Fruit fly (Drosophila melanogaster): ENCODE data around the gene Tsp26A.

Gene Tsp26A

DNA sequence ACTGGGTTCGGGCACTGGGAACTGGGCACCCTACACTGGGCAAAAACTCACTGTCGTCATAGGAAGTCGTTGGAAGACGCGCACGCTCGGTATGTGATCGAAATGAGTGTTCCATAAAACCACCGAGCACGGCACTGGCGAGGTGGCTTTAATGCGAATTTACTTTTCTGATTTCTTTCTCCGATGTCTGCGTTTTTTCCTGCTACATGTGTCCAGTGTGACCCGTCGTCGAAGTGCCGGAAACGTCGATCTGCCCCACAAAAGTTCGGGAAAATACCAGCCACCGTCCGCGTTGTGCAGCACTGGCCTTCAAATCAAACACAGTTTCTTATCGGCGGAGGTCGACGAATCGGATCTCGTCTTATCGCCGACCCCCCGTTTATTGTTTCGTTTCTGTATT, 781 bp upstream of the Tsp26A start, which contains the start of gene Kdm5:
Gene Kdm5, minus strand, starts transcription at position 255 of the 400 bp plus-strand sequence.
- TF ChIP-seq hkb (optimal IDR thresholded peaks at IDR 0.05): no peak
- TF ChIP-seq hkb (GFP tag; IDR thresholded peaks at IDR 0.05): peak; percentile 41; the same call in 1 of the 2 replicates
- TF ChIP-seq CG7786 (GFP tag; optimal IDR thresholded peaks at IDR 0.05): peak; percentile 35
- peak; percentile 51 for TF ChIP-seq CG3281 (GFP tag; optimal IDR thresholded peaks at IDR 0.05)
- peak; percentile 56 for TF ChIP-seq mirr (GFP tag; optimal IDR thresholded peaks at IDR 0.05)
- peak; percentile 30; the same call in 1 of the 2 replicates for TF ChIP-seq ssp (GFP tag; IDR thresholded peaks at IDR 0.05)
- TF ChIP-seq Oli (tag; optimal IDR thresholded peaks at IDR 0.05): no peak
- TF ChIP-seq inv (GFP tag; IDR thresholded peaks at IDR 0.05; ENCODE audit: partially characterized antibody): 0 out of 2 replicates have a peak, but pooled peaks have one; percentile 20
- TF ChIP-seq sob (GFP tag; IDR thresholded peaks at IDR 0.05): peak; percentile 49; the same call in 1 of the 2 replicates
- TF ChIP-seq CG1603 (tag; optimal IDR thresholded peaks at IDR 0.05): peak; percentile 82
- peak; percentile 57 for TF ChIP-seq Atf6 (GFP tag; IDR thresholded peaks at IDR 0.05)
- peak; percentile 14 for TF ChIP-seq Mes4 (GFP tag; optimal IDR thresholded peaks at IDR 0.05)
- no peak for TF ChIP-seq sima (GFP tag; optimal IDR thresholded peaks at IDR 0.05)
- TF ChIP-seq Stat92E (GFP tag; optimal IDR thresholded peaks at IDR 0.05): peak in 1 of 3 experiments; percentile 4
- peak; percentile 88 for TF ChIP-seq Myb (GFP tag; optimal IDR thresholded peaks at IDR 0.05)
- TF ChIP-seq CG8359 (GFP tag; optimal IDR thresholded peaks at IDR 0.05; ENCODE audit: borderline replicate concordance): peak; percentile 16
- no peak for TF ChIP-seq CG10462 (GFP tag; optimal IDR thresholded peaks at IDR 0.05)
- peak; percentile 54 for TF ChIP-seq Nf-YB (GFP tag; optimal IDR thresholded peaks at IDR 0.05)
- TF ChIP-seq CG2199 (GFP tag; IDR thresholded peaks at IDR 0.05): 0 out of 3 replicates have a peak, but pooled peaks have one; percentile 49
- TF ChIP-seq zf30C (GFP tag; optimal IDR thresholded peaks at IDR 0.05): no peak
- TF ChIP-seq Fer3 (tag; optimal IDR thresholded peaks at IDR 0.05): peak; percentile 11
- no peak for TF ChIP-seq ac (GFP tag; optimal IDR thresholded peaks at IDR 0.05)
- peak; percentile 90 for TF ChIP-seq grn (GFP tag; optimal IDR thresholded peaks at IDR 0.05)
- peak; percentile 24 for TF ChIP-seq CG2712 (tag; optimal IDR thresholded peaks at IDR 0.05)
- peak; percentile 6 for TF ChIP-seq CG11398 (GFP tag; optimal IDR thresholded peaks at IDR 0.05)
- peak; percentile 14 for TF ChIP-seq CrebB (tag; optimal IDR thresholded peaks at IDR 0.05)
- TF ChIP-seq CG9797 (GFP tag; optimal IDR thresholded peaks at IDR 0.05): peak; percentile 89
- no peak for TF ChIP-seq CG14965 (GFP tag; optimal IDR thresholded peaks at IDR 0.05; ENCODE audit: borderline replicate concordance)
- peak; percentile 99 for TF ChIP-seq sug (tag; optimal IDR thresholded peaks at IDR 0.05)
- peak; percentile 1 for TF ChIP-seq repo (GFP tag; optimal IDR thresholded peaks at IDR 0.05)
- peak; percentile 61 for TF ChIP-seq Deaf1 (tag; optimal IDR thresholded peaks at IDR 0.05)
- peak; percentile 48 for TF ChIP-seq Fer1 (GFP tag; optimal IDR thresholded peaks at IDR 0.05)
- TF ChIP-seq dm (GFP tag; optimal IDR thresholded peaks at IDR 0.05): peak; percentile 44
- TF ChIP-seq p53 (GFP tag; optimal IDR thresholded peaks at IDR 0.05): peak; percentile 22
- TF ChIP-seq HmgD (GFP tag; optimal IDR thresholded peaks at IDR 0.05): peak; percentile 62
- TF ChIP-seq CG34422 (GFP tag; IDR thresholded peaks at IDR 0.05): peak; percentile 65; the same call in 2 of the 3 replicates
- peak; percentile 73 for TF ChIP-seq zfh1 (GFP tag; IDR thresholded peaks at IDR 0.05)
- peak; percentile 30 for TF ChIP-seq CG9727 (GFP tag; optimal IDR thresholded peaks at IDR 0.05)
- TF ChIP-seq MESR4 (GFP tag; optimal IDR thresholded peaks at IDR 0.05): peak; percentile 91
- peak; percentile 61 for TF ChIP-seq CG2120 (GFP tag; optimal IDR thresholded peaks at IDR 0.05)
- peak; percentile 58; the same call in 2 of the 3 replicates for TF ChIP-seq Dbx (GFP tag; IDR thresholded peaks at IDR 0.05)
- TF ChIP-seq lmd (GFP tag; IDR thresholded peaks at IDR 0.05): peak; percentile 25; the same call in 1 of the 2 replicates
- TF ChIP-seq ato (GFP tag; IDR thresholded peaks at IDR 0.05; ENCODE audit: partially characterized antibody): 0 out of 2 replicates have a peak, but pooled peaks have one; percentile 51
- TF ChIP-seq Atf3 (GFP tag; optimal IDR thresholded peaks at IDR 0.05): no peak
- peak; percentile 70 for TF ChIP-seq phol (tag; optimal IDR thresholded peaks at IDR 0.05)
- peak; percentile 34 for TF ChIP-seq Scr (GFP tag; IDR thresholded peaks at IDR 0.05; ENCODE audit: partially characterized antibody)
- peak; percentile 56 for TF ChIP-seq NFAT (GFP tag; IDR thresholded peaks at IDR 0.05)
- peak in 1 of 2 experiments; percentile 27 for TF ChIP-seq insv (GFP tag; optimal IDR thresholded peaks at IDR 0.05)
- TF ChIP-seq CG11247 (GFP tag; IDR thresholded peaks at IDR 0.05): peak; percentile 41; the same call in 1 of the 2 replicates
- TF ChIP-seq CG33213 (GFP tag; optimal IDR thresholded peaks at IDR 0.05): peak; percentile 64
